Worm (Caenorhabditis elegans) whole organism, late embryonic: ENCODE measurements around the gene R107.5.
A peak's percentile ranks its signal among the peaks of the same experiment; 100 is the strongest.

ENCODE experiments used
- C08G9.2 ChIP-seq: sonication (generic microtip); optimal IDR thresholded peaks from 2 replicates; lab custom pipeline; 2016; ENCODE audit warnings: mild to moderate bottlenecking, missing genetic modification characterization, moderate library complexity, missing compliant biosample characterization
- K02D7.2 ChIP-seq: sonication (generic microtip); optimal IDR thresholded peaks from 2 replicates; lab custom pipeline; 2017; ENCODE audit warnings: mild to moderate bottlenecking, missing genetic modification characterization, missing compliant biosample characterization
- T23F11.4 ChIP-seq: fragments of 200-800 bp; sonication (Bioruptor generic); optimal IDR thresholded peaks from 2 replicates; lab custom pipeline; 2018; ENCODE audit warnings: mild to moderate bottlenecking, missing genetic modification characterization, missing compliant biosample characterization
- Y22D7AL.16 ChIP-seq: sonication (generic microtip); optimal IDR thresholded peaks from 2 replicates; lab custom pipeline; 2016; ENCODE audit warnings: missing genetic modification characterization, missing compliant biosample characterization
- ama-1 ChIP-seq: fragments of 150-350 bp; optimal IDR thresholded peaks from 2 replicates; lab custom pipeline; 2014
- ceh-18 ChIP-seq: sonication (generic microtip); optimal IDR thresholded peaks from 2 replicates; lab custom pipeline; 2016; ENCODE audit warnings: missing genetic modification characterization, missing compliant biosample characterization
- ceh-19 ChIP-seq: fragments of 200-800 bp; sonication (Bioruptor generic); optimal IDR thresholded peaks from 2 replicates; lab custom pipeline; 2018; ENCODE audit warnings: mild to moderate bottlenecking, missing genetic modification characterization, missing compliant biosample characterization
- ceh-22 ChIP-seq: sonication (generic microtip); optimal IDR thresholded peaks from 2 replicates; lab custom pipeline; 2017; ENCODE audit warnings: missing biosample characterization, missing genetic modification characterization
- ceh-24 ChIP-seq: sonication (generic microtip); optimal IDR thresholded peaks from 2 replicates; lab custom pipeline; 2016; ENCODE audit warnings: mild to moderate bottlenecking, missing genetic modification characterization, missing compliant biosample characterization
- ceh-30 ChIP-seq: fragments of 150-350 bp; optimal IDR thresholded peaks from 2 replicates; lab custom pipeline; 2014; ENCODE audit warnings: missing biosample characterization, missing genetic modification characterization
- ceh-6 ChIP-seq: fragments of 200-800 bp; sonication (Bioruptor generic); optimal IDR thresholded peaks from 2 replicates; lab custom pipeline; 2018; ENCODE audit warnings: mild to moderate bottlenecking, missing genetic modification characterization, missing compliant biosample characterization
- dmd-4 ChIP-seq: sonication (generic microtip); optimal IDR thresholded peaks from 2 replicates; lab custom pipeline; 2016; ENCODE audit warnings: borderline replicate concordance, missing genetic modification characterization, missing compliant biosample characterization
- elt-2 ChIP-seq: sonication (generic microtip); optimal IDR thresholded peaks from 2 replicates; lab custom pipeline; 2016; ENCODE audit warnings: missing genetic modification reagents, missing genetic modification characterization, missing compliant biosample characterization
- elt-4 ChIP-seq: sonication (generic microtip); optimal IDR thresholded peaks from 2 replicates; lab custom pipeline; 2016; ENCODE audit warnings: missing genetic modification characterization, missing compliant biosample characterization
- ets-4 ChIP-seq: sonication (generic microtip); optimal IDR thresholded peaks from 2 replicates; lab custom pipeline; 2016; ENCODE audit warnings: missing genetic modification characterization, missing compliant biosample characterization
- fax-1 ChIP-seq: sonication (generic microtip); optimal IDR thresholded peaks from 2 replicates; lab custom pipeline; 2016; ENCODE audit warnings: missing genotype, missing genetic modification characterization, missing compliant biosample characterization
- fkh-10 ChIP-seq: fragments of 150-350 bp; optimal IDR thresholded peaks from 2 replicates; lab custom pipeline; 2014; ENCODE audit warnings: missing biosample characterization, missing genetic modification reagents, missing genetic modification characterization
- fkh-6 ChIP-seq: sonication (generic microtip); optimal IDR thresholded peaks from 2 replicates; lab custom pipeline; 2016; ENCODE audit warnings: missing genetic modification characterization, missing compliant biosample characterization
- gmeb-2 ChIP-seq: sonication (generic microtip); optimal IDR thresholded peaks from 2 replicates; lab custom pipeline; 2016; ENCODE audit warnings: missing genetic modification characterization, inconsistent platforms, missing compliant biosample characterization
- hlh-13 ChIP-seq: fragments of 200-800 bp; sonication (Bioruptor generic); optimal IDR thresholded peaks from 2 replicates; lab custom pipeline; 2018; ENCODE audit warnings: mild to moderate bottlenecking, missing genetic modification characterization, missing compliant biosample characterization
- hlh-15 ChIP-seq: sonication (generic microtip); optimal IDR thresholded peaks from 2 replicates; lab custom pipeline; 2016; ENCODE audit warnings: missing genetic modification characterization, missing compliant biosample characterization
- hlh-30 ChIP-seq: sonication (generic microtip); optimal IDR thresholded peaks from 2 replicates; lab custom pipeline; 2017; ENCODE audit warnings: antibody characterized with exemption, missing genetic modification characterization, missing compliant biosample characterization; ENCODE audit not compliant: insufficient read depth
- hlh-6 ChIP-seq: sonication (generic microtip); optimal IDR thresholded peaks from 2 replicates; lab custom pipeline; 2016; ENCODE audit warnings: missing genotype, missing genetic modification characterization, missing compliant biosample characterization
- hlh-8 ChIP-seq: sonication (generic microtip); optimal IDR thresholded peaks from 2 replicates; lab custom pipeline; 2016; ENCODE audit warnings: missing genotype, missing genetic modification characterization, missing compliant biosample characterization
- lin-11 ChIP-seq: fragments of 200-800 bp; sonication (Bioruptor generic); optimal IDR thresholded peaks from 2 replicates; lab custom pipeline; 2018; ENCODE audit warnings: mild to moderate bottlenecking, missing genetic modification characterization, missing compliant biosample characterization
- nfya-1 ChIP-seq: sonication (generic microtip); optimal IDR thresholded peaks from 2 replicates; lab custom pipeline; 2017; ENCODE audit warnings: missing genetic modification characterization, mild to moderate bottlenecking, missing compliant biosample characterization, antibody characterized with exemption, moderate library complexity
- nhr-11 ChIP-seq: fragments of 150-350 bp; optimal IDR thresholded peaks from 2 replicates; lab custom pipeline; 2014; ENCODE audit warnings: missing biosample characterization, missing genetic modification characterization
- nhr-232 ChIP-seq: sonication (generic microtip); optimal IDR thresholded peaks from 2 replicates; lab custom pipeline; 2016; ENCODE audit warnings: missing genetic modification characterization, missing compliant biosample characterization
- pag-3 ChIP-seq: sonication (generic microtip); optimal IDR thresholded peaks from 2 replicates; lab custom pipeline; 2016; ENCODE audit warnings: missing compliant biosample characterization, missing genetic modification characterization, borderline replicate concordance
- pat-9 ChIP-seq: fragments of 200-800 bp; sonication (Bioruptor generic); optimal IDR thresholded peaks from 2 replicates; lab custom pipeline; 2018; ENCODE audit warnings: mild to moderate bottlenecking, missing genetic modification characterization, moderate library complexity, missing compliant biosample characterization
- pha-4 ChIP-seq: fragments of 150-350 bp; optimal IDR thresholded peaks from 2 replicates; lab custom pipeline; 2018; ENCODE audit warnings: missing biosample characterization, missing genetic modification reagents, missing genetic modification characterization
- pqm-1 ChIP-seq: sonication (generic microtip); optimal IDR thresholded peaks from 2 replicates; lab custom pipeline; 2016; ENCODE audit warnings: missing genetic modification characterization, missing compliant biosample characterization
- rnt-1 ChIP-seq: sonication (generic microtip); optimal IDR thresholded peaks from 2 replicates; lab custom pipeline; 2016; ENCODE audit warnings: missing genetic modification characterization, missing compliant biosample characterization
- sdc-2 ChIP-seq: sonication (generic microtip); optimal IDR thresholded peaks from 2 replicates; lab custom pipeline; 2016; ENCODE audit warnings: missing genotype, missing genetic modification characterization, missing compliant biosample characterization
- syd-9 ChIP-seq: sonication (generic microtip); optimal IDR thresholded peaks from 2 replicates; lab custom pipeline; 2016; ENCODE audit warnings: mild to moderate bottlenecking, missing genetic modification characterization, moderate library complexity, missing compliant biosample characterization
- zip-5 ChIP-seq: sonication (generic microtip); optimal IDR thresholded peaks from 2 replicates; lab custom pipeline; 2016; ENCODE audit warnings: missing genetic modification characterization, missing compliant biosample characterization

R107.5 gene

DNA sequence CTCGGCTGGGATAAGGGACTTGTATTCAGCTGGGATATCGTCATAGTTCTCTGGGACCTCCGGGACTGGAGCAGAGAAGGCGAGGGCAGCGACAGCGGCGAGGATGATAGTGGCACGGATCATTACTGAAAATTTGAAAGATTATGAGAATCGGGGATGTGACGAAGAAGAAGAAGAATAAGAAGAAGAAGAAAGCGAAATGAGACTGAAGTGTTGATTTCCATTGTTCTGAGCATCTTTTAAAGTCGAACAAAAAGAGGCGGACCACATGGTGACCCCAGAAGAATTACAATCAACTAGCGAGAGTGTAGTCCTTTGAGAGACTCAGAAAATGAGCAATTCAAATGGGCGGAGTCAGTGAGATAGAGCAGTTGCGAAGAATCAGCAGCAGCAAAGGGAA, 27.5 kb upstream of the R107.5 start, which contains the start of gene far-1:
TSS of gene far-1 (minus strand) at position 125 of the 400 bp plus-strand sequence.
- TF ChIP-seq C08G9.2 (peak; percentile 11), fkh-10 (GFP tag; lab: Kevin White, UChicago) (no peak), hlh-8 (tag; lab: Kevin White, UChicago) (peak; percentile 41), ceh-19 (GFP tag; lab: Kevin White, UChicago) (no peak), ceh-18 (tag; lab: Kevin White, UChicago) (peak; percentile 10), pqm-1 (no peak), nfya-1 (peak; percentile 23), ama-1 (peak; percentile 74)

DNA sequence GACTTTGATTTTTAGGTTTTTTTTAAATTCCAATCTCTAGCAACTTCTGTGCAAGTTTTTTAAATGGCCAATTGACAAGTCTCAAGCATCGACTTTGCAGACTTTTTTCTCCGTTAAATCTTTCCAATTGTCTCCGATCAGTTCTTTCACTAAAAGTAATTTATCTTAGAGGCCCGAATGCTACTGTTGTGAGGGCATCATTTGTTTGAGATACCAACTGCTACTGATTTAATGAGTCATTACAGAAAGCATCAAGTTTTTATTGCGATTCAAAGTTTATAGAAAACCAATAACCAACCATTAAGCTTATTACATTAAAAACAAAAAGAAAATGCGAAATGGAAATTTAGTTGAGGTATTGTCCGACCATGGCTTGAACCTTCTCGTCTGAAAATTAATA, 26.5 kb upstream of the R107.5 start:
- TF ChIP-seq rnt-1 (tag; lab: Kevin White, UChicago), result peak; percentile 18
- TF ChIP-seq pha-4 (tag; lab: Kevin White, UChicago), result no peak
- no peak for TF ChIP-seq pag-3 (tag; lab: Kevin White, UChicago)
- TF ChIP-seq elt-4 (tag; lab: Kevin White, UChicago), result no peak
- no peak for TF ChIP-seq ceh-30 (tag; lab: Kevin White, UChicago)
- TF ChIP-seq ets-4, result no peak
- no peak for TF ChIP-seq ceh-22
- TF ChIP-seq sdc-2, result no peak
- peak; percentile 44 for TF ChIP-seq ama-1
- no peak for TF ChIP-seq hlh-15

- no peak for TF ChIP-seq hlh-6 (tag; lab: Kevin White, UChicago)
- no peak for TF ChIP-seq hlh-13 (GFP tag; lab: Kevin White, UChicago)
- TF ChIP-seq T23F11.4 (GFP tag; lab: Kevin White, UChicago), result no peak
- TF ChIP-seq fkh-6 (tag; lab: Kevin White, UChicago), result no peak
- TF ChIP-seq hlh-30 (tag; lab: Kevin White, UChicago), result no peak
- no peak for TF ChIP-seq pha-4 (tag; lab: Kevin White, UChicago)
- TF ChIP-seq syd-9 (tag; lab: Kevin White, UChicago), result no peak
- no peak for TF ChIP-seq Y22D7AL.16 (tag; lab: Kevin White, UChicago)
- TF ChIP-seq fkh-10 (GFP tag; lab: Kevin White, UChicago), result no peak
- TF ChIP-seq nhr-11 (tag; lab: Kevin White, UChicago), result no peak
- TF ChIP-seq, all 69 proteins: peak for 0
Observed at ce11 chrIII:9077708-9078107, 24.1 kb upstream of the R107.5 start, which contains the start of gene F02A9.1. Gene F02A9.1, minus strand, starts transcription at chrIII:9077808.

- no peak for TF ChIP-seq elt-2 (tag; lab: Kevin White, UChicago)
- no peak for TF ChIP-seq lin-11 (tag; lab: Kevin White, UChicago)
- no peak for TF ChIP-seq syd-9 (tag; lab: Kevin White, UChicago)
- TF ChIP-seq fax-1 (tag; lab: Kevin White, UChicago), result no peak
- no peak for TF ChIP-seq pat-9
- TF ChIP-seq zip-5 (tag; lab: Kevin White, UChicago), result no peak
- no peak for TF ChIP-seq ceh-19 (GFP tag; lab: Kevin White, UChicago)
- no peak for TF ChIP-seq dmd-4 (tag; lab: Kevin White, UChicago)
- TF ChIP-seq ceh-6, result no peak
Observed at ce11 chrIII:9075539-9075938, 21.9 kb upstream of the R107.5 start, which contains the start of gene F02A9.7. Gene F02A9.7, minus strand, starts transcription at chrIII:9075639.

- TF ChIP-seq hlh-8 (tag; lab: Kevin White, UChicago) (no peak), hlh-13 (GFP tag; lab: Kevin White, UChicago) (no peak), nfya-1 (no peak), pag-3 (tag; lab: Kevin White, UChicago) (no peak), K02D7.2 (tag; lab: Kevin White, UChicago) (no peak), nhr-232 (tag; lab: Kevin White, UChicago) (no peak), gmeb-2 (no peak), ceh-24 (tag; lab: Kevin White, UChicago) (no peak), ceh-18 (tag; lab: Kevin White, UChicago) (no peak), ama-1 (no peak)
Observed at ce11 chrIII:9072704-9073103, 19.1 kb upstream of the R107.5 start.
